Worm (Caenorhabditis elegans): Measurements from ENCODE around the gene cnp-2.
"Not testable (repeated sequence)": the region's sequence is repeated elsewhere in the genome, so short reads cannot be mapped to it uniquely, and the experiment has no call there.

The cnp-2 gene

DNA sequence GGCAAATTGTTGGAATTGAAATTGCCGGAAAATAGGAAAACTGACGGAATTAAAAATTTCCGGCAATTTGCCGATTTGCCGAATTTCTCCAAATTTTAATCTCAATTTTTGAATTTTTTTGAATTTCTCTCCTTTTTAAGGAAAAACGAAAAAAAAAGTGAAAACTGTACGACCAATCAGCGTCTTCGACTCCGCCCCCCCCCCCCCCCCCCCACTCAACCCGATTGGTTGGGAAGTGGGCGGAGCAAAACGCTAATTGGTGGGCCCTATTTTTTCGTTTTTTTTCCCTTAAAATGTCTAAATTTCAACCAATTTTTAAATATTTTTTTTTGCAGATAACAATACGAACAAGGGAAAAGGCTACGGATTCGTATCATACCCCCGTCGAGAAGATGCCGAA lies 9.3 kb downstream of the cnp-2 start:
- TF ChIP-seq hif-1 (tag; optimal IDR thresholded peaks at IDR 0.05) (no peak), set-16 (GFP tag; IDR thresholded peaks at IDR 0.05) (peak; percentile 73)

DNA sequence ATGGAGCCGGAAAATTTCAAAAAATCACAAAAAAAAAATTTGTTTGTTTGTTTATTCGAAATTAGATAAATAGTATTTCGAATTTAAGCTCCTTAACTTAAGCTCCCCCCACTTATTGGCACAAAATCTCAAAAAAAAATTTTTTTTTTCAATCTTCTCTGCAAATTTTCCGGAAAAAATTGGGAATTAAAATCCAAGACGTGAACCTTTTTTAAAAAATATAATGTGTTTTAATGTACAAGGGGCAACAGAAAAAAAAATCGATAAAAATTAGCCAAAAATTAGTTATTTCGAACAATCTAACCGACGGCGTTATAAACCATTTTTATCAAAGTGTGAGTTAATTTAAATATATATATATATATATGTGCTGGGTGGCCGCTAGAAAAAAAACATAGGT lies 13.8 kb downstream of the cnp-2 start, which contains the start of gene Y46G5A.14:
Gene Y46G5A.14 (plus strand): TSS at position 301 of the 400 bp plus-strand sequence.
- TF ChIP-seq daf-19 (GFP tag; conservative IDR thresholded peaks at IDR 0.05) (no peak), dmd-6 (GFP tag; IDR thresholded peaks at IDR 0.05) (no peak), nhr-41 (GFP tag; IDR thresholded peaks at IDR 0.05) (no peak), rbr-2 (tag; optimal IDR thresholded peaks at IDR 0.05) (no peak), hmg-1.1 (GFP tag; IDR thresholded peaks at IDR 0.05) (no peak), dmd-9 (GFP tag; IDR thresholded peaks at IDR 0.05) (no peak), skn-1 (tag; optimal IDR thresholded peaks at IDR 0.05) (no peak), lin-29 (GFP tag; IDR thresholded peaks at IDR 0.05) (no peak), F37D6.2 (tag; optimal IDR thresholded peaks at IDR 0.05) (no peak), Y105C5A.15 (GFP tag; IDR thresholded peaks at IDR 0.05) (no peak), egl-27 (tag; optimal IDR thresholded peaks at IDR 0.05) (no peak), ceh-62 (tag; optimal IDR thresholded peaks at IDR 0.05) (no peak), ceh-28 (tag; optimal IDR thresholded peaks at IDR 0.05) (no peak), lin-13 (GFP tag; optimal IDR thresholded peaks at IDR 0.05) (no peak), mdt-29 (GFP tag; IDR thresholded peaks at IDR 0.05) (no peak), zip-2 (tag; optimal IDR thresholded peaks at IDR 0.05) (no peak)

ce11 chrII:12776379-12776778 lies 15.8 kb downstream of the cnp-2 start, which contains the start of gene Y46G5A.34:
Gene Y46G5A.34, plus strand, starts transcription at chrII:12776679.
- TF ChIP-seq vab-7 (GFP tag; IDR thresholded peaks at IDR 0.05): no peak
- peak; percentile 60 for TF ChIP-seq aha-1 (tag)

DNA sequence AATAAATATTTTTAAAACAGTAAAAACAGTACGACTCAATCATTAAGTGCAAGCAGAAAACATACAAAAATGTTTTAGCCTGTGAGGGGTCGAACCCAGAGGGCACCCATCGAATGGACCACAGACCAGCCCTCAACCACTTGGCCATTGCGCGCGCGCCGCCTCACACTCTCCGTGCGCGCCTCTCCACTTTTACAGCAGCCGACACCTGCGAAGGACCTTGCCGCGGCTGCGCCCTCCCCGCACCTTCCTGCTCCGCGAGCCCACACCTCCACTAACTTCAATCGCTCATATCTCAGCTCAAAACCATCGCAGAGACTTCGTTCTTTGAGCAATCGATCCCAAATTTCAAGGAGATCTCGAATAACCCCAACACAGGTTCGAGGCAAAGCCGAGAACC lies 17.8 kb downstream of the cnp-2 start:
- TF ChIP-seq lsy-2 (tag; optimal IDR thresholded peaks at IDR 0.05): peak in 1 of 2 experiments; percentile 31
- peak; percentile 75; the same call in 1 of the 2 replicates for TF ChIP-seq egl-43 (GFP tag; IDR thresholded peaks at IDR 0.05)
- TF ChIP-seq T26A8.4 (GFP tag; IDR thresholded peaks at IDR 0.05): peak; percentile 81
- TF ChIP-seq ZK337.2 (GFP tag; IDR thresholded peaks at IDR 0.05): peak; percentile 69; the same call in 1 of the 2 replicates
- peak; percentile 11 for TF ChIP-seq hlh-11 (tag; optimal IDR thresholded peaks at IDR 0.05)
- TF ChIP-seq mes-2 (tag; optimal IDR thresholded peaks at IDR 0.05; ENCODE audit: poor library complexity, severe bottlenecking): peak; percentile 79
- 0 out of 2 replicates have a peak, but pooled peaks have one; percentile 2 for TF ChIP-seq ceh-44 (GFP tag; IDR thresholded peaks at IDR 0.05)
- peak; percentile 50 for TF ChIP-seq duxl-1 (tag; optimal IDR thresholded peaks at IDR 0.05; ENCODE audit: poor library complexity)
- TF ChIP-seq nhr-42 (GFP tag; IDR thresholded peaks at IDR 0.05): peak; percentile 80; the same call in 1 of the 2 replicates
- TF ChIP-seq arid-1 (GFP tag; conservative IDR thresholded peaks at IDR 0.05): peak; percentile 40
- peak; percentile 93 for TF ChIP-seq aha-1 (tag)
- peak; percentile 71 for TF ChIP-seq mep-1 (tag; optimal IDR thresholded peaks at IDR 0.05)
- peak; percentile 88 for TF ChIP-seq lin-13 (GFP tag; optimal IDR thresholded peaks at IDR 0.05)
- peak; percentile 49; the same call in 1 of the 2 replicates for TF ChIP-seq dmd-6 (GFP tag; IDR thresholded peaks at IDR 0.05)
- peak; percentile 83 for TF ChIP-seq snpc-1.2 (GFP tag; IDR thresholded peaks at IDR 0.05)
- TF ChIP-seq ctbp-1 (GFP tag; IDR thresholded peaks at IDR 0.05): 0 out of 2 replicates have a peak, but pooled peaks have one; percentile 34
- TF ChIP-seq tra-1 (GFP tag; IDR thresholded peaks at IDR 0.05): peak; percentile 10; the same call in 1 of the 2 replicates
- TF ChIP-seq F49E8.2 (tag; optimal IDR thresholded peaks at IDR 0.05; ENCODE audit: borderline replicate concordance): peak; percentile 38
- TF ChIP-seq dmd-9 (GFP tag; IDR thresholded peaks at IDR 0.05): peak; percentile 69; the same call in 1 of the 2 replicates
- peak; percentile 84 for TF ChIP-seq lin-38 (GFP tag; IDR thresholded peaks at IDR 0.05)
- TF ChIP-seq set-16 (GFP tag; IDR thresholded peaks at IDR 0.05): peak; percentile 98
- peak; percentile 48; the same call in 1 of the 2 replicates for TF ChIP-seq pha-4 (GFP tag; IDR thresholded peaks at IDR 0.05)
- TF ChIP-seq pha-4 (tag; optimal IDR thresholded peaks at IDR 0.05): not testable (repeated sequence)
- TF ChIP-seq hlh-30 (tag; optimal IDR thresholded peaks at IDR 0.05; ENCODE audit: insufficient read depth): peak; percentile 20
- peak; percentile 87 for TF ChIP-seq Y48G9A.11 (GFP tag; IDR thresholded peaks at IDR 0.05)
- peak; percentile 15 for TF ChIP-seq nhr-102 (tag; optimal IDR thresholded peaks at IDR 0.05)
- 0 out of 2 replicates have a peak, but pooled peaks have one; percentile 24 for TF ChIP-seq mdt-29 (GFP tag; IDR thresholded peaks at IDR 0.05)
- TF ChIP-seq F37D6.2 (tag; optimal IDR thresholded peaks at IDR 0.05): peak; percentile 43
- 0 out of 2 replicates have a peak, but pooled peaks have one; percentile 16 for TF ChIP-seq lin-1 (GFP tag; IDR thresholded peaks at IDR 0.05)
- TF ChIP-seq dve-1 (tag; optimal IDR thresholded peaks at IDR 0.05; ENCODE audit: insufficient read depth): peak; percentile 19
- peak; percentile 63 for TF ChIP-seq hmg-1.1 (GFP tag; IDR thresholded peaks at IDR 0.05)
